Worm (Caenorhabditis elegans): ENCODE data around the gene stau-1.
A peak's percentile ranks its signal among the peaks of the same experiment; 100 is the strongest.

The stau-1 gene

DNA sequence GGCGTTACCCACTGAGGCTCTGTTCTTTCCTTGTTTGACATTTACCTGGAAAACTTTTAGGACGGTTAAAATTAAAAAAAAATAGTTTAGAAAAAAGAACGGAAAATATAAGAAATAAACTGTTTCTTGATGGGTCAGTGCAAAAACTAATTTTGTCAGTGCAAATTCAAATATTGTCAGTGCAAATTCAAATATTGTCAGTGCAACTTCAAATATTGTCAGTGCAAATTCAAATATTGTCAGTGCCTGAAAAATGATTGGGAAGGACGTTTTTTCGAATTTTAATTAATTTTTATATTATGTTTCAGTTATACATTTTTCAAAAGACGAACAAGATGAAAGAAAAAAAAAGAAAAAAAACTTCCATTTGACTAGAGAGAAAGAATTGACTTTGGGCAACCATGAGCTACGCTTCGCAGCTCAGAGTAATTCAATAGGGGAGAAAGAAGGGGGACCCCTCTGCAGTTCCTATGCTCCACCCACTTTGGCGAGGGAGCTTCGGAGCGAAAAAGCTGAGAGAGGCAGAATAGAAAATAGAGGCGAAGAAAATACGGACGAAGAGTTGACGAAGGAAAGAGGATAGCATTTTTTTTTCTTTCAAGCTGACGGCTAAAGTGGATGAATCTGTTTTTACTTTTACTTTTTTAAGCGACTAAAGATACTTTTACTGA is 27.5 kb upstream of the stau-1 start, which contains the start of gene unc-1:
unc-1 (minus strand) TSS at position 51 of the 671 bp plus-strand sequence.
- no peak for TF ChIP-seq unc-130 (tag; optimal IDR thresholded peaks at IDR 0.05)
- TF ChIP-seq lin-13 (GFP tag; optimal IDR thresholded peaks at IDR 0.05), result no peak
- peak; percentile 31 for TF ChIP-seq unc-86 (tag; optimal IDR thresholded peaks at IDR 0.05)
- no peak for TF ChIP-seq isw-1 (GFP tag; IDR thresholded peaks at IDR 0.05)
- TF ChIP-seq ces-1 (GFP tag; optimal IDR thresholded peaks at IDR 0.05), result peak; percentile 62
- TF ChIP-seq unc-62 (GFP tag; optimal IDR thresholded peaks at IDR 0.05), result no peak
- peak in 1 of 3 experiments; percentile 55 for TF ChIP-seq ceh-82 (tag; optimal IDR thresholded peaks at IDR 0.05)
- no peak for TF ChIP-seq C04F5.9 (tag; optimal IDR thresholded peaks at IDR 0.05)
- no peak for TF ChIP-seq lin-39 (tag; optimal IDR thresholded peaks at IDR 0.05)
- TF ChIP-seq skn-1 (tag; optimal IDR thresholded peaks at IDR 0.05), result peak; percentile 17
- no peak for TF ChIP-seq sptf-1 (tag; optimal IDR thresholded peaks at IDR 0.05)
- TF ChIP-seq hpl-2 (GFP tag; optimal IDR thresholded peaks at IDR 0.05), result no peak
- TF ChIP-seq jun-1 (tag; optimal IDR thresholded peaks at IDR 0.05), result no peak
- TF ChIP-seq nhr-12 (tag; optimal IDR thresholded peaks at IDR 0.05), result no peak
- TF ChIP-seq lsy-2 (tag; optimal IDR thresholded peaks at IDR 0.05), result peak; percentile 13 to 37
- peak; percentile 12 for TF ChIP-seq tbx-2 (tag; optimal IDR thresholded peaks at IDR 0.05)
- no peak for TF ChIP-seq egl-27 (tag; optimal IDR thresholded peaks at IDR 0.05)
- TF ChIP-seq aha-1 (tag; optimal IDR thresholded peaks at IDR 0.05), result no peak
- TF ChIP-seq mep-1 (tag; optimal IDR thresholded peaks at IDR 0.05), result peak; percentile 37
- no peak for TF ChIP-seq ceh-88 (GFP tag; IDR thresholded peaks at IDR 0.05)
- TF ChIP-seq C34B4.2 (tag; optimal IDR thresholded peaks at IDR 0.05), result no peak
- no peak for TF ChIP-seq nhr-11 (tag; optimal IDR thresholded peaks at IDR 0.05)
- TF ChIP-seq lin-14 (GFP tag; optimal IDR thresholded peaks at IDR 0.05), result peak; percentile 87
- TF ChIP-seq efl-1 (optimal IDR thresholded peaks at IDR 0.05), result no peak
- no peak for TF ChIP-seq efl-1 (GFP tag; optimal IDR thresholded peaks at IDR 0.05 in 1 of 2)
- TF ChIP-seq snpc-4 (tag; optimal IDR thresholded peaks at IDR 0.05), result no peak
- TF ChIP-seq swsn-7 (tag; optimal IDR thresholded peaks at IDR 0.05), result peak; percentile 24
- TF ChIP-seq nhr-20 (tag; optimal IDR thresholded peaks at IDR 0.05), result no peak
- no peak for TF ChIP-seq C16A3.4 (tag; optimal IDR thresholded peaks at IDR 0.05)
- no peak for TF ChIP-seq fkh-8 (tag; optimal IDR thresholded peaks at IDR 0.05)
- TF ChIP-seq fkh-10 (GFP tag; optimal IDR thresholded peaks at IDR 0.05), result peak; percentile 36
- no peak for TF ChIP-seq dpl-1 (GFP tag; optimal IDR thresholded peaks at IDR 0.05)
- no peak for TF ChIP-seq hlh-17 (GFP tag; optimal IDR thresholded peaks at IDR 0.05; ENCODE audit: borderline replicate concordance)
- TF ChIP-seq nhr-71 (tag; optimal IDR thresholded peaks at IDR 0.05), result peak; percentile 28
- no peak for TF ChIP-seq irx-1 (tag; optimal IDR thresholded peaks at IDR 0.05)
- TF ChIP-seq nhr-47 (tag; optimal IDR thresholded peaks at IDR 0.05), result peak; percentile 31
- TF ChIP-seq efl-3 (GFP tag; optimal IDR thresholded peaks at IDR 0.05), result no peak
- TF ChIP-seq xbp-1 (tag; optimal IDR thresholded peaks at IDR 0.05), result no peak
- no peak for TF ChIP-seq ceh-63 (GFP tag; optimal IDR thresholded peaks at IDR 0.05)
- TF ChIP-seq rnt-1 (tag; optimal IDR thresholded peaks at IDR 0.05), result peak; percentile 25
- no peak for TF ChIP-seq pax-3 (tag; optimal IDR thresholded peaks at IDR 0.05)
- no peak for TF ChIP-seq egl-13 (tag; optimal IDR thresholded peaks at IDR 0.05)
- no peak for TF ChIP-seq Y116A8C.19 (tag; optimal IDR thresholded peaks at IDR 0.05; ENCODE audit: borderline replicate concordance)
- TF ChIP-seq snu-23 (GFP tag; optimal IDR thresholded peaks at IDR 0.05), result peak; percentile 15
- no peak for TF ChIP-seq ceh-8 (GFP tag; optimal IDR thresholded peaks at IDR 0.05)
- TF ChIP-seq elt-3 (tag; optimal IDR thresholded peaks at IDR 0.05), result no peak
- TF ChIP-seq mef-2 (tag; optimal IDR thresholded peaks at IDR 0.05), result no peak
- TF ChIP-seq elt-2 (tag; optimal IDR thresholded peaks at IDR 0.05), result no peak
- no peak for TF ChIP-seq fos-1 (tag; optimal IDR thresholded peaks at IDR 0.05)
- TF ChIP-seq unc-98 (GFP tag; IDR thresholded peaks at IDR 0.05), result no peak
- TF ChIP-seq alr-1 (tag; optimal IDR thresholded peaks at IDR 0.05; ENCODE audit: borderline replicate concordance), result no peak
- TF ChIP-seq nhr-84 (tag; optimal IDR thresholded peaks at IDR 0.05), result no peak
- no peak for TF ChIP-seq nhr-85 (tag)
